Worm (Caenorhabditis elegans) whole organism, L1 larva: ENCODE results near the gene C44H9.4.

Experiments used
- C04F5.9 ChIP-seq: sonication (generic microtip); optimal IDR thresholded peaks from 2 replicates; lab custom pipeline; 2016; ENCODE audit warnings: missing genetic modification characterization, missing compliant biosample characterization
- C16A3.4 ChIP-seq: fragments of 150-350 bp; optimal IDR thresholded peaks from 2 replicates; lab custom pipeline; 2014; ENCODE audit warnings: missing biosample characterization, missing genetic modification characterization
- Y116A8C.19 ChIP-seq: sonication (generic microtip); optimal IDR thresholded peaks from 2 replicates; lab custom pipeline; 2016; ENCODE audit warnings: missing compliant biosample characterization, missing genetic modification characterization, borderline replicate concordance
- alr-1 ChIP-seq: fragments of 200-800 bp; sonication (Bioruptor generic); optimal IDR thresholded peaks from 2 replicates; lab custom pipeline; 2018; ENCODE audit warnings: borderline replicate concordance, mild to moderate bottlenecking, missing genetic modification characterization, missing compliant biosample characterization
- aly-2 ChIP-seq: fragments of 150-350 bp; optimal IDR thresholded peaks from 2 replicates; lab custom pipeline; 2014; ENCODE audit warnings: missing biosample characterization, missing genetic modification characterization
- ama-1 ChIP-seq: fragments of 150-350 bp; optimal IDR thresholded peaks from 2 replicates; lab custom pipeline; 2014
- ceh-63 ChIP-seq: fragments of 200-800 bp; sonication (Bioruptor generic); optimal IDR thresholded peaks from 2 replicates; lab custom pipeline; 2018; ENCODE audit warnings: mild to moderate bottlenecking, missing genetic modification characterization, missing compliant biosample characterization
- ceh-8 ChIP-seq: fragments of 200-800 bp; sonication (Bioruptor generic); optimal IDR thresholded peaks from 2 replicates; lab custom pipeline; 2018; ENCODE audit warnings: mild to moderate bottlenecking, missing genetic modification characterization, moderate library complexity, missing compliant biosample characterization
- ceh-82 ChIP-seq, 3 experiments: fragments of 150-350 bp in 1 of 3; sonication (generic microtip) in 2 of 3; optimal IDR thresholded peaks; 2 replicates each; lab custom pipeline; 2014 to 2017; ENCODE audit warnings: missing biosample characterization in 3 of 3, missing genetic modification characterization in 3 of 3
- ceh-90 ChIP-seq: sonication (generic microtip); optimal IDR thresholded peaks from 2 replicates; lab custom pipeline; 2016; ENCODE audit warnings: missing genetic modification characterization, missing compliant biosample characterization
- dpl-1 ChIP-seq, 3 experiments: fragments of 150-350 bp in 2 of 3; sonication (generic microtip) in 1 of 3; optimal IDR thresholded peaks; 2 replicates each; lab custom pipeline; 2014 to 2017; ENCODE audit warnings: missing biosample characterization in 3 of 3, missing genetic modification characterization in 3 of 3, missing genetic modification reagents in 3 of 3
- efl-3 ChIP-seq: fragments of 200-800 bp; sonication (Bioruptor generic); optimal IDR thresholded peaks from 2 replicates; lab custom pipeline; 2018; ENCODE audit warnings: mild to moderate bottlenecking, missing genetic modification characterization, missing compliant biosample characterization
- egl-27 ChIP-seq, 2 experiments: fragments of 150-350 bp in 1 of 2; sonication (generic microtip); optimal IDR thresholded peaks; 3 replicates each; lab custom pipeline; 2017 to 2018; ENCODE audit warnings: missing biosample characterization in 2 of 2, missing genetic modification characterization in 2 of 2, missing genetic modification reagents in 2 of 2
- elt-2 ChIP-seq: sonication (generic microtip); optimal IDR thresholded peaks from 2 replicates; lab custom pipeline; 2016; ENCODE audit warnings: missing genetic modification characterization, mild to moderate bottlenecking, inconsistent platforms, missing compliant biosample characterization, missing genetic modification reagents
- elt-3 ChIP-seq, 6 experiments: fragments of 150-350 bp in 1 of 6; sonication (generic microtip); optimal IDR thresholded peaks; 2 replicates each; lab custom pipeline; 2017 to 2018; ENCODE audit warnings: missing biosample characterization in 6 of 6, missing genetic modification characterization in 6 of 6, inconsistent platforms in 1 of 6
- fkh-4 ChIP-seq: sonication (generic microtip); optimal IDR thresholded peaks from 2 replicates; lab custom pipeline; 2016; ENCODE audit warnings: missing compliant biosample characterization, missing genetic modification characterization, borderline replicate concordance
- fos-1 ChIP-seq: fragments of 150-350 bp; optimal IDR thresholded peaks from 2 replicates; lab custom pipeline; 2014; ENCODE audit warnings: missing biosample characterization, missing genetic modification characterization
- hlh-17 ChIP-seq: fragments of 200-800 bp; sonication (Bioruptor generic); optimal IDR thresholded peaks from 2 replicates; lab custom pipeline; 2018; ENCODE audit warnings: missing genetic modification characterization, mild to moderate bottlenecking, missing compliant biosample characterization, moderate library complexity, borderline replicate concordance
- hpl-2 ChIP-seq: fragments of 150-350 bp; optimal IDR thresholded peaks from 2 replicates; lab custom pipeline; 2014; ENCODE audit warnings: missing biosample characterization, missing genetic modification reagents, missing genetic modification characterization
- irx-1 ChIP-seq: sonication (generic microtip); optimal IDR thresholded peaks from 2 replicates; lab custom pipeline; 2016; ENCODE audit warnings: missing genetic modification characterization, missing compliant biosample characterization
- isw-1 ChIP-seq: fragments of 200-800 bp; sonication (Bioruptor generic); IDR thresholded peaks from 2 replicates; pipeline ENCODE4 v1.3.6; 2022; ENCODE audit warnings: missing genetic modification characterization, missing compliant biosample characterization
- jun-1 ChIP-seq: fragments of 150-350 bp; optimal IDR thresholded peaks from 2 replicates; lab custom pipeline; 2014; ENCODE audit warnings: missing biosample characterization, missing genetic modification reagents, missing genetic modification characterization
- lin-15B ChIP-seq: fragments of 150-350 bp; sonication (generic microtip); optimal IDR thresholded peaks from 3 replicates; lab custom pipeline; 2014; ENCODE audit warnings: missing biosample characterization, missing genetic modification characterization
- lin-35 ChIP-seq, 2 experiments: fragments of 150-350 bp; optimal IDR thresholded peaks; 2 replicates each; lab custom pipeline; 2014; ENCODE audit warnings: missing biosample characterization in 2 of 2, missing genetic modification characterization in 2 of 2, missing genetic modification reagents in 2 of 2
- lir-3 ChIP-seq: sonication (generic microtip); optimal IDR thresholded peaks from 2 replicates; lab custom pipeline; 2016; ENCODE audit warnings: mild to moderate bottlenecking, missing genetic modification characterization, moderate library complexity, missing compliant biosample characterization; ENCODE audit not compliant: poor library complexity
- lsy-2 ChIP-seq, 2 experiments: fragments of 150-350 bp; optimal IDR thresholded peaks; 2 replicates each; lab custom pipeline; 2014; ENCODE audit warnings: missing biosample characterization in 2 of 2, missing genetic modification characterization in 2 of 2
- mab-9 ChIP-seq: fragments of 200-800 bp; sonication (Bioruptor generic); IDR thresholded peaks from 2 replicates; pipeline ENCODE4 v1.3.6; 2022; ENCODE audit warnings: missing genetic modification reagents, missing genetic modification characterization, missing compliant biosample characterization
- mep-1 ChIP-seq: fragments of 150-350 bp; optimal IDR thresholded peaks from 2 replicates; lab custom pipeline; 2014; ENCODE audit warnings: missing biosample characterization, missing genetic modification characterization
- nhr-12 ChIP-seq: sonication (generic microtip); optimal IDR thresholded peaks from 2 replicates; lab custom pipeline; 2017; ENCODE audit warnings: missing biosample characterization, missing genetic modification characterization
- nhr-20 ChIP-seq: sonication (generic microtip); optimal IDR thresholded peaks from 2 replicates; lab custom pipeline; 2016; ENCODE audit warnings: mild to moderate bottlenecking, missing genetic modification characterization, missing compliant biosample characterization
- nhr-71 ChIP-seq: sonication (generic microtip); optimal IDR thresholded peaks from 2 replicates; lab custom pipeline; 2016; ENCODE audit warnings: mild to moderate bottlenecking, missing genetic modification characterization, moderate library complexity, missing compliant biosample characterization
- nhr-85 ChIP-seq: sonication (generic microtip); peaks from one replicate; lab custom pipeline; 2016; ENCODE audit warnings: missing genetic modification characterization, inconsistent platforms, missing compliant biosample characterization
- pqm-1 ChIP-seq: sonication (generic microtip); optimal IDR thresholded peaks from 3 replicates; lab custom pipeline; 2017; ENCODE audit warnings: missing biosample characterization, missing genetic modification characterization
- rnt-1 ChIP-seq: sonication (generic microtip); optimal IDR thresholded peaks from 2 replicates; lab custom pipeline; 2016; ENCODE audit warnings: mild to moderate bottlenecking, missing genetic modification characterization, moderate library complexity, missing compliant biosample characterization
- sptf-1 ChIP-seq: fragments of 150-350 bp; optimal IDR thresholded peaks from 2 replicates; lab custom pipeline; 2014; ENCODE audit warnings: missing biosample characterization, missing genetic modification characterization
- swsn-7 ChIP-seq: sonication (generic microtip); optimal IDR thresholded peaks from 2 replicates; lab custom pipeline; 2016; ENCODE audit warnings: missing genetic modification characterization, missing compliant biosample characterization
- tbx-2 ChIP-seq: sonication (generic microtip); optimal IDR thresholded peaks from 2 replicates; lab custom pipeline; 2016; ENCODE audit warnings: missing genetic modification characterization, missing compliant biosample characterization
- vab-15 ChIP-seq: sonication (generic microtip); optimal IDR thresholded peaks from 2 replicates; lab custom pipeline; 2017; ENCODE audit warnings: missing genotype, mild to moderate bottlenecking, missing genetic modification characterization, missing compliant biosample characterization
- xbp-1 ChIP-seq: sonication (generic microtip); optimal IDR thresholded peaks from 2 replicates; lab custom pipeline; 2016; ENCODE audit warnings: missing genetic modification characterization, missing compliant biosample characterization
- zag-1 ChIP-seq: fragments of 150-350 bp; optimal IDR thresholded peaks from 2 replicates; lab custom pipeline; 2014; ENCODE audit warnings: missing biosample characterization, missing genetic modification characterization
- ztf-11 ChIP-seq, 2 experiments: sonication (generic microtip); optimal IDR thresholded peaks; 2 replicates each; lab custom pipeline; 2016 to 2017; ENCODE audit warnings: missing genetic modification characterization in 2 of 2, missing biosample characterization in 1 of 2, missing compliant biosample characterization in 1 of 2

C44H9.4 gene

DNA sequence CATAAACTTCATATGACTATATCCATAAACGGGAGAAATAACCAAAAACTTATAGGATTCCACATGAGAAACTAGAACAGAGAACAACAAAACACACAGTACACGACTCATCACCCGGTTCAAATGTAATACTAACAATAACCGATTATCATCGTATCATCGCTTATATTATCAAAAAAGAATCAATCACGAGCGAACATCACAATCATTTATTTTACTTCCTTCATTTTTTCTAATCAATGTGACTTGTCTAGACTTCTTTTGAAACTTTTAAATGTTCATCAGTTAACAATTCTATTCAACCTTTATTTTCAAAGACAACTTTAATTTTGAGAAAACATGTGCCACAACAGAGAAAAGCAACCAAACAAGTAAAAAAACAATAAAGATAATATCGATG is 40.3 kb upstream of the C44H9.4 start, which contains the start of gene ugt-4:
Gene ugt-4 (minus strand): TSS at position 141 of the 400 bp plus-strand sequence.
- TF ChIP-seq jun-1 (no peak), nhr-71 (tag; lab: Kevin White, UChicago) (peak; percentile 10), lin-35 (GFP tag; optimal IDR thresholded peaks at IDR 0.05; lab: Kevin White, UChicago) (peak in 1 of 2 experiments; percentile 36), elt-3 (tag; optimal IDR thresholded peaks at IDR 0.05; lab: Kevin White, UChicago) (peak in 1 of 6 experiments; percentile 47), elt-2 (peak; percentile 50), vab-15 (tag; lab: Kevin White, UChicago) (no peak)

DNA sequence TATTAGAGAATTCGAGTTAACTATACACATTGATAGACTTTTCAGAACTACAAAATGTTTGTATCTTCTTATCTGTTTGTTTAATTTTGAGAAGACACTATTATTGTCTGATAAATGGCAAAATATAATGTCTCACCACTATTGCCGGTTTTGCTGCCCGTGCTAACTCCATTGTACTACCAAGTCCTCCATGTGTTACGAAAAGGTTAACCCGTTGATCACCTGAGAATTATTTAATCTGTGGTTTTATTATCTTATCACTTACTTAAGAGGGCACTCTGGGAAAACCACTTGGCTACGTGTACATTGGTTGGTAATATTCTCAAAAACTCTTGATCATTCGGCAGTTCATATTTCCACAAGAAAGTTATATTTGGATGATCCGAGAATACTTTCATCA is 39.6 kb upstream of the C44H9.4 start:
- TF ChIP-seq ztf-11 (tag; optimal IDR thresholded peaks at IDR 0.05; lab: Kevin White, UChicago) (no peak), nhr-20 (tag; lab: Kevin White, UChicago) (peak; percentile 5), C04F5.9 (tag; lab: Kevin White, UChicago) (no peak), fkh-4 (tag; lab: Kevin White, UChicago) (no peak), efl-3 (GFP tag; lab: Kevin White, UChicago) (no peak), lir-3 (tag; lab: Kevin White, UChicago) (no peak), fos-1 (no peak), elt-2 (peak; percentile 54), ceh-90 (tag; lab: Kevin White, UChicago) (no peak), egl-27 (tag; optimal IDR thresholded peaks at IDR 0.05; lab: Kevin White, UChicago) (no peak), tbx-2 (tag; lab: Kevin White, UChicago) (no peak), xbp-1 (tag; lab: Kevin White, UChicago) (no peak), lsy-2 (tag; optimal IDR thresholded peaks at IDR 0.05; lab: Kevin White, UChicago) (no peak), elt-3 (tag; optimal IDR thresholded peaks at IDR 0.05; lab: Kevin White, UChicago) (peak in 1 of 6 experiments; percentile 4), swsn-7 (tag; lab: Kevin White, UChicago) (no peak)
- TF ChIP-seq, all 84 proteins: peak for 3

DNA sequence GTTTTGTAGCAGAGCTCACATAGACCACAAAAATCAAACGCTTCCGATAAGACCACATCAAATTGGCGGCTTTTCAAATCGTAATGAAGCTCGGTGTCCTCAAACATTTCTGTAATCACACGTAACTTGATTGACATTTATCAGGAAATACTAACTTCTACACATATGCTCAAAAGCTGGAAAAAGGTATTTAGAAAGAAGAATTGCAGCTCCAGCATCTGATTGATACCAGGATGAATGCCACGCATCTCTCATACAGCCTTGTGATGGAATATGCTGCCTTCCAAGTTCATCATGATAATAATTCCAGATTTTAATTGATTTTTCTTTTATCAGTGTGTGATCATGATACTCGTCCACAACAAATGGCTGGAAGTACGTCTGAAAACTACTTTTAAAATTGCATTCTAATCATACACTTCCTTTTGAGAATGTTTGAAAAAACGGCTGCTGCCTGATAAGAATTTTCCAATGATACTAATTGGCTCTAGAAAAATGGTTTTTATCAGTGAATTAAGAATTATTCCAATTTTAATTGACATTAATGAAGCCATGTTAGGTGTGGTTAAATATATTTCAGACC is 38.5 kb upstream of the C44H9.4 start:
- TF ChIP-seq elt-2 (peak; percentile 66), nhr-85 (no peak)
- TF ChIP-seq, all 84 proteins: peak for 1

DNA sequence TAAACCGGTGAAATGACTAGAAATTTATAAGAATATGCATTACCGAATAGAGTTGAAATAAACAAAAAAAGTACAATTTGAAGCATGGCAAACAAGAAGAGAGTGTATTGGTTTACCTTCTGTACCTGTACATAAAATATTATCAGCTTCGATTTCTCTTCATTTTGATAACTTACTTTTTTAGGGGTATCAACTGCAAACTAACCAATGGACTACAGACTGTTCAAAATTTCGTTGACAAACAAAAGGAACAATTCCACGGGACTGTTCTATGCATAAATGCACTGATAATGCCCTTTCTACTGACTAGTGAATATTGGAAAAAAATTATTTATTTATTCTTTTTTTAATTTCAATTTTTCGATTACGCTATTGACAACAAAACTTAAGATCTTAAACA is 37.5 kb upstream of the C44H9.4 start, which contains the start of gene ugt-6:
Gene ugt-6 (minus strand): TSS at position 233 of the 400 bp plus-strand sequence.
- no peak for TF ChIP-seq irx-1
- no peak for TF ChIP-seq mab-9
- no peak for TF ChIP-seq ceh-82 (tag; optimal IDR thresholded peaks at IDR 0.05; lab: Kevin White, UChicago)
- no peak for TF ChIP-seq aly-2 (tag; lab: Kevin White, UChicago)
- TF ChIP-seq mep-1 (tag; lab: Kevin White, UChicago), result no peak
- no peak for TF ChIP-seq Y116A8C.19 (tag; lab: Kevin White, UChicago)
- TF ChIP-seq sptf-1 (tag; lab: Kevin White, UChicago), result no peak
- TF ChIP-seq nhr-20 (tag; lab: Kevin White, UChicago), result no peak

DNA sequence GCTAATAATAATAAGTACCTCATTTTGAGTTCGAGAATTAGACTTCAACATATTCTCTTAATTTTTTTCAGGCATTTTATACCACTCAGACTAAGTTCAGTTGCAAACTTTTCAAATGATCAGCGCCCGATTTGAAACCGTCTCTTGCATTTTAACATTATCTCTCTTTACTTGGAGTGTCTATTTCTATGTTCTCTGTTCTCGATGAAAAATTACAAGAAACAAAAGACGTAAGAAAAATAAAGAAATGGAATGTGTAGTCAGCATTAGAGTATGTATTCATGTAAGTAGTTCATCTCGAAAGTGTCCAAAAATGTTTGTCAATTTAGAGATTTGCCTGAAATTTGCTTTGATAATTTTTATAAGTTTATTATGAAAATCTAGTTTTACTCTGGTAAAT is 35.3 kb upstream of the C44H9.4 start, which contains the start of gene ugt-3:
Gene ugt-3 (minus strand): TSS at position 101 of the 400 bp plus-strand sequence.
- no peak for TF ChIP-seq zag-1 (tag; lab: Kevin White, UChicago)

DNA sequence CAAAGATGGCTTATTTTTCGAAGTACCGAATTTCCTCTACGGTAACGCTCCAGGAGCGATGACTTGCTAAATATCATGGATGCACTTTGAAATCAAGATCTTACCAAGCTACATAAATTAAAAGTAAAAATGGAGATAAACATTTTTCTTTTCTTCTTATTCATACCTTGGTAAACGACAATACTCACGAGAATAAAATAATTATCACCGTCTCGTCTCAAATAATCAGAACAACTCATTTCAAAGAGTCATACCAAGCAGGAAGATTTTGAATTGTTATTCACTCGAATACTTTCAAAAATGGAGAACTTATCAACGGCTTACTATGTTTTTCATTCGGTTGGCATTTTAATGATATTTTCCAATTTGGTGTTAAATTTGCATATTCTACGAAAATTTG is 32.2 kb upstream of the C44H9.4 start, which contains the start of gene srbc-45:
Gene srbc-45 (plus strand): TSS at position 301 of the 400 bp plus-strand sequence.
- TF ChIP-seq alr-1 (tag; lab: Kevin White, UChicago), result no peak
- no peak for TF ChIP-seq lin-15B
- no peak for TF ChIP-seq pqm-1
- no peak for TF ChIP-seq nhr-12
- TF ChIP-seq ama-1 (lab: Kevin White, UChicago), result no peak
- no peak for TF ChIP-seq isw-1 (GFP tag; lab: Robert Waterston, UW)
- no peak for TF ChIP-seq ceh-8 (GFP tag; lab: Kevin White, UChicago)
- no peak for TF ChIP-seq hpl-2 (GFP tag; lab: Kevin White, UChicago)
- no peak for TF ChIP-seq ceh-63 (GFP tag; lab: Kevin White, UChicago)
- TF ChIP-seq C16A3.4, result no peak
- no peak for TF ChIP-seq sptf-1 (tag; lab: Kevin White, UChicago)
- TF ChIP-seq ztf-11 (tag; optimal IDR thresholded peaks at IDR 0.05; lab: Kevin White, UChicago), result no peak
- TF ChIP-seq elt-2, result no peak
- no peak for TF ChIP-seq rnt-1 (tag; lab: Kevin White, UChicago)
- no peak for TF ChIP-seq hlh-17
- TF ChIP-seq egl-27 (tag; optimal IDR thresholded peaks at IDR 0.05; lab: Kevin White, UChicago), result no peak
- TF ChIP-seq dpl-1 (GFP tag; optimal IDR thresholded peaks at IDR 0.05; lab: Kevin White, UChicago), result no peak
